Worm (Caenorhabditis elegans) whole organism, mixed stage, embryonic: ENCODE measurements around the gene tbg-1.

ENCODE experiments used
- mab-5 ChIP-seq: fragments of 150-350 bp; optimal IDR thresholded peaks from 2 replicates; lab custom pipeline; 2014; ENCODE audit warnings: missing biosample characterization, missing genetic modification characterization
- mep-1 ChIP-seq: fragments of 150-350 bp; optimal IDR thresholded peaks from 2 replicates; lab custom pipeline; 2017; ENCODE audit warnings: missing biosample characterization, missing genetic modification reagents, missing genetic modification characterization, inconsistent platforms
- nhr-12 ChIP-seq: fragments of 150-350 bp; optimal IDR thresholded peaks from 2 replicates; lab custom pipeline; 2014; ENCODE audit warnings: missing biosample characterization, missing genetic modification characterization
- nhr-76 ChIP-seq: sonication (generic microtip); optimal IDR thresholded peaks from 2 replicates; lab custom pipeline; 2017; ENCODE audit warnings: missing biosample characterization, missing genetic modification characterization

ce11 chrIII:9666668-9667067 lies 37.7 kb upstream of the tbg-1 start:
- TF ChIP-seq nhr-12 (tag; lab: Kevin White, UChicago) (no peak), mab-5 (tag; lab: Kevin White, UChicago) (no peak), nhr-76 (tag; lab: Kevin White, UChicago) (no peak), mep-1 (tag; lab: Kevin White, UChicago) (peak; percentile 18)
